Fruit fly (Drosophila melanogaster) whole organism, embryonic: ENCODE measurements around the gene CG5515.

Source experiments
- Atf-2 ChIP-seq: fragments of 200-800 bp; sonication (Bioruptor generic); optimal IDR thresholded peaks from 2 replicates; lab custom pipeline; 2016; ENCODE audit warnings: missing biosample characterization, missing genetic modification characterization
- CG10321 ChIP-seq: fragments of 200-800 bp; sonication (Bioruptor generic); IDR thresholded peaks from 2 replicates; pipeline ENCODE4 v1.3.6; 2022; ENCODE audit warnings: missing biosample characterization, missing genetic modification characterization
- CG11723 ChIP-seq: fragments of 200-800 bp; sonication (Bioruptor generic); optimal IDR thresholded peaks from 2 replicates; lab custom pipeline; 2017; ENCODE audit warnings: missing biosample characterization, mild to moderate bottlenecking, missing genetic modification characterization
- CG12769 ChIP-seq: fragments of 200-800 bp; sonication (Bioruptor generic); optimal IDR thresholded peaks from 2 replicates; lab custom pipeline; 2019; ENCODE audit warnings: missing biosample characterization, mild to moderate bottlenecking, missing genetic modification characterization, moderate library complexity
- CG13624 ChIP-seq: fragments of 200-800 bp; sonication (Bioruptor generic); optimal IDR thresholded peaks from 2 replicates; lab custom pipeline; 2016; ENCODE audit warnings: missing biosample characterization, missing genetic modification characterization
- CG14860 ChIP-seq: fragments of 200-800 bp; sonication (Bioruptor generic); IDR thresholded peaks from 3 replicates; pipeline ENCODE4 v1.3.6; 2022; ENCODE audit warnings: missing biosample characterization, missing genetic modification characterization; ENCODE audit not compliant: partially characterized antibody
- CG17802 ChIP-seq: fragments of 200-800 bp; sonication (Bioruptor generic); optimal IDR thresholded peaks from 2 replicates; lab custom pipeline; 2018; ENCODE audit warnings: missing biosample characterization, mild to moderate bottlenecking, missing genetic modification characterization, moderate library complexity
- CG2712 ChIP-seq: fragments of 200-800 bp; optimal IDR thresholded peaks from 3 replicates; lab custom pipeline; 2019; ENCODE audit warnings: missing biosample characterization, mild to moderate bottlenecking, missing genetic modification characterization, moderate library complexity
- CG4360 ChIP-seq: fragments of 200-800 bp; sonication (Bioruptor generic); IDR thresholded peaks from 2 replicates; pipeline ENCODE4 v1.3.6; 2022; ENCODE audit warnings: missing biosample characterization, missing genetic modification characterization
- CG6654 ChIP-seq: fragments of 200-800 bp; sonication (Bioruptor generic); optimal IDR thresholded peaks from 2 replicates; lab custom pipeline; 2017; ENCODE audit warnings: missing biosample characterization, mild to moderate bottlenecking, missing genetic modification characterization
- CG7556 ChIP-seq: fragments of 200-800 bp; sonication (Bioruptor generic); optimal IDR thresholded peaks from 2 replicates; lab custom pipeline; 2017; ENCODE audit warnings: missing biosample characterization, mild to moderate bottlenecking, missing genetic modification characterization
- CG7786 ChIP-seq: fragments of 200-800 bp; sonication (Bioruptor generic); optimal IDR thresholded peaks from 2 replicates; lab custom pipeline; 2016; ENCODE audit warnings: missing biosample characterization, missing genetic modification characterization
- CG7987 ChIP-seq: fragments of 200-800 bp; sonication (Bioruptor generic); optimal IDR thresholded peaks from 2 replicates; lab custom pipeline; 2018; ENCODE audit warnings: missing biosample characterization, mild to moderate bottlenecking, missing genetic modification characterization, moderate library complexity
- CG9437 ChIP-seq: fragments of 200-800 bp; sonication (Bioruptor generic); optimal IDR thresholded peaks from 2 replicates; lab custom pipeline; 2018; ENCODE audit warnings: missing biosample characterization, mild to moderate bottlenecking, missing genetic modification characterization
- CHES-1-like ChIP-seq: fragments of 200-800 bp; sonication (Bioruptor generic); optimal IDR thresholded peaks from 2 replicates; lab custom pipeline; 2016; ENCODE audit warnings: missing biosample characterization, missing genetic modification characterization
- Camta ChIP-seq: fragments of 200-800 bp; sonication (Bioruptor generic); optimal IDR thresholded peaks from 2 replicates; lab custom pipeline; 2016; ENCODE audit warnings: missing biosample characterization, missing genetic modification characterization
- Chrac-16 ChIP-seq: fragments of 200-800 bp; sonication (Bioruptor generic); optimal IDR thresholded peaks from 3 replicates; lab custom pipeline; 2016; ENCODE audit warnings: missing biosample characterization, missing genetic modification characterization
- D19B ChIP-seq: fragments of 200-800 bp; sonication (Bioruptor generic); optimal IDR thresholded peaks from 2 replicates; lab custom pipeline; 2017; ENCODE audit warnings: missing biosample characterization, mild to moderate bottlenecking, missing genetic modification characterization
- E2f1 ChIP-seq: fragments of 200-800 bp; sonication (Bioruptor generic); IDR thresholded peaks from 2 replicates; pipeline ENCODE4 v1.3.6; 2022; ENCODE audit warnings: missing biosample characterization, missing genetic modification characterization
- HLHmδ ChIP-seq: fragments of 200-800 bp; sonication (Bioruptor generic); optimal IDR thresholded peaks from 2 replicates; lab custom pipeline; 2018; ENCODE audit warnings: missing biosample characterization, mild to moderate bottlenecking, missing genetic modification characterization, moderate library complexity
- HmgZ ChIP-seq: fragments of 200-800 bp; sonication (Bioruptor generic); optimal IDR thresholded peaks from 2 replicates; lab custom pipeline; 2018; ENCODE audit warnings: missing biosample characterization, mild to moderate bottlenecking, missing genetic modification characterization
- Hmx ChIP-seq: fragments of 200-800 bp; sonication (Bioruptor generic); optimal IDR thresholded peaks from 2 replicates; lab custom pipeline; 2016; ENCODE audit warnings: missing biosample characterization, missing genetic modification characterization
- Hr51 ChIP-seq, 2 experiments: fragments of 200-800 bp; sonication (Bioruptor generic); optimal IDR thresholded peaks; 2 replicates in 1 of 2; 3 replicates in 1 of 2; lab custom pipeline; 2016 to 2018; ENCODE audit warnings: missing biosample characterization in 2 of 2, missing genetic modification characterization in 2 of 2, mild to moderate bottlenecking in 1 of 2, moderate library complexity in 1 of 2
- Myb ChIP-seq: fragments of 200-800 bp; sonication (Bioruptor generic); optimal IDR thresholded peaks from 2 replicates; lab custom pipeline; 2016; ENCODE audit warnings: missing biosample characterization, missing genetic modification characterization
- NC2α ChIP-seq: fragments of 200-800 bp; sonication (Bioruptor generic); optimal IDR thresholded peaks from 2 replicates; lab custom pipeline; 2016; ENCODE audit warnings: missing biosample characterization, missing genetic modification characterization
- Nf-YA ChIP-seq: fragments of 200-800 bp; sonication (Bioruptor generic); IDR thresholded peaks from 2 replicates; pipeline ENCODE4 v1.3.6; 2022; ENCODE audit warnings: missing biosample characterization, missing genetic modification characterization
- Rx ChIP-seq: fragments of 200-800 bp; sonication (Bioruptor generic); IDR thresholded peaks from 2 replicates; pipeline ENCODE4 v1.3.6; 2022; ENCODE audit warnings: missing biosample characterization, missing genetic modification characterization
- Scr ChIP-seq: fragments of 200-800 bp; sonication (Bioruptor generic); IDR thresholded peaks from 2 replicates; pipeline ENCODE4 v1.3.6; 2022; ENCODE audit warnings: missing biosample characterization, missing genetic modification characterization; ENCODE audit not compliant: partially characterized antibody
- Stat92E ChIP-seq, 3 experiments: fragments of >200 bp in 2 of 3; fragments of 200-800 bp in 1 of 3; sonication (Bioruptor generic) in 1 of 3; optimal IDR thresholded peaks; 2 replicates each; lab custom pipeline; 2017 to 2019; ENCODE audit warnings: missing biosample characterization in 3 of 3, missing genetic modification characterization in 3 of 3, mild to moderate bottlenecking in 1 of 3, moderate library complexity in 1 of 3
- Taf1 ChIP-seq: fragments of 200-800 bp; sonication (Bioruptor generic); IDR thresholded peaks from 2 replicates; pipeline ENCODE4 v1.3.6; 2022; ENCODE audit warnings: missing biosample characterization, missing genetic modification characterization
- Usf ChIP-seq: fragments of 200-800 bp; sonication (Bioruptor generic); optimal IDR thresholded peaks from 2 replicates; lab custom pipeline; 2017; ENCODE audit warnings: missing genotype, missing biosample characterization, missing genetic modification characterization
- ab ChIP-seq: fragments of 200-800 bp; sonication (Bioruptor generic); optimal IDR thresholded peaks from 2 replicates; lab custom pipeline; 2016; ENCODE audit warnings: missing biosample characterization, missing genetic modification characterization
- bbx ChIP-seq: fragments of 200-800 bp; sonication (Bioruptor generic); IDR thresholded peaks from 2 replicates; pipeline ENCODE4 v1.3.6; 2022; ENCODE audit warnings: missing biosample characterization, missing genetic modification characterization; ENCODE audit not compliant: partially characterized antibody
- bsh ChIP-seq, 2 experiments: fragments of 200-800 bp; sonication (Bioruptor generic); optimal IDR thresholded peaks; 2 replicates each; lab custom pipeline; 2017 to 2018; ENCODE audit warnings: mild to moderate bottlenecking in 2 of 2, missing biosample characterization in 2 of 2, missing genetic modification characterization in 2 of 2, moderate library complexity in 1 of 2
- ci ChIP-seq: fragments of 200-800 bp; sonication (Bioruptor generic); IDR thresholded peaks from 3 replicates; pipeline ENCODE4 v1.3.6; 2022; ENCODE audit warnings: missing biosample characterization, missing genetic modification characterization
- dati ChIP-seq: fragments of 200-800 bp; sonication (Bioruptor generic); IDR thresholded peaks from 2 replicates; pipeline ENCODE4 v1.3.6; 2022; ENCODE audit warnings: missing biosample characterization, missing genetic modification characterization
- dmrt11E ChIP-seq: fragments of 200-800 bp; sonication (Bioruptor generic); optimal IDR thresholded peaks from 3 replicates; lab custom pipeline; 2018; ENCODE audit warnings: missing biosample characterization, mild to moderate bottlenecking, missing genetic modification characterization, moderate library complexity
- eyg ChIP-seq: fragments of 200-800 bp; sonication (Bioruptor generic); optimal IDR thresholded peaks from 3 replicates; lab custom pipeline; 2016; ENCODE audit warnings: missing biosample characterization, missing genetic modification characterization
- gcm2 ChIP-seq: fragments of 200-800 bp; sonication (Bioruptor generic); optimal IDR thresholded peaks from 2 replicates; lab custom pipeline; 2016; ENCODE audit warnings: missing biosample characterization, missing genetic modification characterization
- hb ChIP-seq: fragments of 200-800 bp; sonication (Bioruptor generic); IDR thresholded peaks from 3 replicates; pipeline ENCODE4 v1.3.6; 2022; ENCODE audit warnings: missing biosample characterization, missing genetic modification characterization; ENCODE audit not compliant: partially characterized antibody
- hth ChIP-seq: fragments of >200 bp; optimal IDR thresholded peaks from 2 replicates; lab custom pipeline; 2017; ENCODE audit warnings: inconsistent platforms
- kni ChIP-seq: fragments of 200-800 bp; sonication (Bioruptor generic); optimal IDR thresholded peaks from 3 replicates; lab custom pipeline; 2017; ENCODE audit warnings: mild to moderate bottlenecking, missing biosample characterization, missing genetic modification reagents, missing genetic modification characterization
- mld ChIP-seq: fragments of 200-800 bp; sonication (Bioruptor generic); IDR thresholded peaks from 3 replicates; pipeline ENCODE4 v1.3.6; 2022; ENCODE audit warnings: missing biosample characterization, missing genetic modification characterization; ENCODE audit not compliant: partially characterized antibody
- odd ChIP-seq: fragments of 200-800 bp; sonication (Bioruptor generic); optimal IDR thresholded peaks from 2 replicates; lab custom pipeline; 2017; ENCODE audit warnings: missing biosample characterization, mild to moderate bottlenecking, missing genetic modification characterization
- phol ChIP-seq: fragments of 200-800 bp; sonication (Bioruptor generic); optimal IDR thresholded peaks from 3 replicates; lab custom pipeline; 2018; ENCODE audit warnings: missing biosample characterization, mild to moderate bottlenecking, missing genetic modification characterization, moderate library complexity
- pros ChIP-seq: fragments of 200-800 bp; sonication (Bioruptor generic); optimal IDR thresholded peaks from 3 replicates; lab custom pipeline; 2019; ENCODE audit warnings: missing biosample characterization, mild to moderate bottlenecking, missing genetic modification characterization, moderate library complexity
- repo ChIP-seq: fragments of 200-800 bp; sonication (Bioruptor generic); optimal IDR thresholded peaks from 2 replicates; lab custom pipeline; 2016; ENCODE audit warnings: missing biosample characterization, missing genetic modification characterization
- rib ChIP-seq: fragments of 200-800 bp; sonication (Bioruptor generic); IDR thresholded peaks from 2 replicates; pipeline ENCODE4 v1.3.6; 2022; ENCODE audit warnings: missing biosample characterization, missing genetic modification characterization
- sqz ChIP-seq: fragments of 200-800 bp; sonication (Bioruptor generic); optimal IDR thresholded peaks from 3 replicates; lab custom pipeline; 2018; ENCODE audit warnings: missing biosample characterization, mild to moderate bottlenecking, missing genetic modification characterization
- zen2 ChIP-seq: fragments of 200-800 bp; sonication (Bioruptor generic); IDR thresholded peaks from 3 replicates; pipeline ENCODE4 v1.3.6; 2022; ENCODE audit warnings: missing biosample characterization, missing genetic modification characterization; ENCODE audit not compliant: partially characterized antibody

The CG5515 gene

dm6 chr3R:24229870-24230422 is 41.2 kb upstream of the CG5515 start, which contains the start of gene Spase22-23 (continued):
- no peak for TF ChIP-seq phol (tag; lab: Kevin White, UChicago)
- no peak for TF ChIP-seq Nf-YA (GFP tag; lab: Robert Waterston, UW)
- TF ChIP-seq CG6654, result no peak
- no peak for TF ChIP-seq D19B (GFP tag; lab: Kevin White, UChicago)
- TF ChIP-seq odd (GFP tag; lab: Kevin White, UChicago), result no peak
- TF ChIP-seq CHES-1-like, result no peak
- TF ChIP-seq bsh (GFP tag; optimal IDR thresholded peaks at IDR 0.05; lab: Kevin White, UChicago), result no peak
- TF ChIP-seq mld, result peak; percentile 97
- TF ChIP-seq ab (GFP tag; lab: Kevin White, UChicago), result no peak
- TF ChIP-seq CG4360 (GFP tag; lab: Robert Waterston, UW), result no peak
- no peak for TF ChIP-seq Atf-2 (GFP tag; lab: Kevin White, UChicago)
- TF ChIP-seq CG7786 (GFP tag; lab: Kevin White, UChicago), result no peak
- no peak for TF ChIP-seq NC2α
- no peak for TF ChIP-seq dati (GFP tag; lab: Robert Waterston, UW)
- TF ChIP-seq dmrt11E (tag; lab: Kevin White, UChicago), result no peak
- no peak for TF ChIP-seq Taf1 (GFP tag; lab: Robert Waterston, UW)
- TF ChIP-seq zen2 (GFP tag; lab: Robert Waterston, UW), result peak; percentile 92
- TF ChIP-seq Hr51 (GFP tag; optimal IDR thresholded peaks at IDR 0.05; lab: Kevin White, UChicago), result no peak
- TF ChIP-seq CG9437, result no peak
- TF ChIP-seq kni (GFP tag; lab: Kevin White, UChicago), result no peak
- peak; percentile 96 for TF ChIP-seq Scr
- TF ChIP-seq CG7556 (GFP tag; lab: Kevin White, UChicago), result no peak
- TF ChIP-seq Usf (GFP tag; lab: Kevin White, UChicago), result no peak
- TF ChIP-seq rib (GFP tag; lab: Robert Waterston, UW), result no peak
- TF ChIP-seq E2f1, result no peak
- no peak for TF ChIP-seq Hmx
- peak; percentile 86 for TF ChIP-seq CG14860 (GFP tag; lab: Robert Waterston, UW)
- peak; percentile 97 for TF ChIP-seq bbx
- TF ChIP-seq repo, result no peak
- no peak for TF ChIP-seq HmgZ (tag; lab: Kevin White, UChicago)
- no peak for TF ChIP-seq CG17802 (tag; lab: Kevin White, UChicago)
- no peak for TF ChIP-seq Rx (GFP tag; lab: Robert Waterston, UW)
- TF ChIP-seq CG7987 (GFP tag; lab: Kevin White, UChicago), result no peak
- no peak for TF ChIP-seq CG13624 (GFP tag; lab: Kevin White, UChicago)
- no peak for TF ChIP-seq eyg (GFP tag; lab: Kevin White, UChicago)
- no peak for TF ChIP-seq pros (GFP tag; lab: Kevin White, UChicago)
- TF ChIP-seq Chrac-16 (GFP tag; lab: Kevin White, UChicago), result no peak
- TF ChIP-seq HLHmδ (GFP tag; lab: Kevin White, UChicago), result no peak
- no peak for TF ChIP-seq Camta (GFP tag; lab: Kevin White, UChicago)
- 0 out of 3 replicates have a peak, but pooled peaks have one; percentile 20 for TF ChIP-seq ci (GFP tag; lab: Robert Waterston, UW)
- no peak for TF ChIP-seq gcm2 (GFP tag; lab: Kevin White, UChicago)
- TF ChIP-seq sqz, result no peak
- TF ChIP-seq CG2712 (tag; lab: Kevin White, UChicago), result no peak
- TF ChIP-seq hb (GFP tag; lab: Robert Waterston, UW), result peak; percentile 92
- TF ChIP-seq Stat92E (GFP tag; optimal IDR thresholded peaks at IDR 0.05; lab: Kevin White, UChicago), result no peak
- TF ChIP-seq CG11723 (GFP tag; lab: Kevin White, UChicago), result no peak
- no peak for TF ChIP-seq CG10321 (GFP tag; lab: Robert Waterston, UW)
- TF ChIP-seq Myb (GFP tag; lab: Kevin White, UChicago), result peak; percentile 51
- no peak for TF ChIP-seq hth (lab: Kevin White, UChicago)
- TF ChIP-seq CG12769 (tag; lab: Kevin White, UChicago), result no peak
